Worm (Caenorhabditis elegans) whole organism, L1 larva: ENCODE data around the gene T25B2.1.

Source experiments
- C04F5.9 ChIP-seq: sonication (generic microtip); optimal IDR thresholded peaks from 2 replicates; lab custom pipeline; 2016; ENCODE audit warnings: missing genetic modification characterization, missing compliant biosample characterization
- C34B4.2 ChIP-seq: sonication (generic microtip); optimal IDR thresholded peaks from 2 replicates; lab custom pipeline; 2017; ENCODE audit warnings: mild to moderate bottlenecking, missing genetic modification characterization, missing compliant biosample characterization
- F16B12.6 ChIP-seq: fragments of 150-350 bp; optimal IDR thresholded peaks from 2 replicates; lab custom pipeline; 2014; ENCODE audit warnings: missing biosample characterization, missing genetic modification characterization
- Y116A8C.19 ChIP-seq: sonication (generic microtip); optimal IDR thresholded peaks from 2 replicates; lab custom pipeline; 2016; ENCODE audit warnings: missing compliant biosample characterization, missing genetic modification characterization, borderline replicate concordance
- blmp-1 ChIP-seq: fragments of 150-350 bp; optimal IDR thresholded peaks from 2 replicates; lab custom pipeline; 2014; ENCODE audit warnings: missing biosample characterization, missing genetic modification characterization
- ceh-8 ChIP-seq: fragments of 200-800 bp; sonication (Bioruptor generic); optimal IDR thresholded peaks from 2 replicates; lab custom pipeline; 2018; ENCODE audit warnings: mild to moderate bottlenecking, missing genetic modification characterization, moderate library complexity, missing compliant biosample characterization
- ceh-82 ChIP-seq, 3 experiments: fragments of 150-350 bp in 1 of 3; sonication (generic microtip) in 2 of 3; optimal IDR thresholded peaks; 2 replicates each; lab custom pipeline; 2014 to 2017; ENCODE audit warnings: missing biosample characterization in 3 of 3, missing genetic modification characterization in 3 of 3
- ceh-90 ChIP-seq: sonication (generic microtip); optimal IDR thresholded peaks from 2 replicates; lab custom pipeline; 2016; ENCODE audit warnings: missing genetic modification characterization, missing compliant biosample characterization
- ces-1 ChIP-seq: fragments of 150-350 bp; optimal IDR thresholded peaks from 2 replicates; lab custom pipeline; 2014; ENCODE audit warnings: missing biosample characterization, missing genetic modification reagents, missing genetic modification characterization
- dpl-1 ChIP-seq, 3 experiments: fragments of 150-350 bp in 2 of 3; sonication (generic microtip) in 1 of 3; optimal IDR thresholded peaks; 2 replicates each; lab custom pipeline; 2014 to 2017; ENCODE audit warnings: missing biosample characterization in 3 of 3, missing genetic modification characterization in 3 of 3, missing genetic modification reagents in 3 of 3
- dsc-1 ChIP-seq: sonication (generic microtip); optimal IDR thresholded peaks from 2 replicates; lab custom pipeline; 2016; ENCODE audit warnings: mild to moderate bottlenecking, missing genetic modification characterization, missing compliant biosample characterization
- efl-1 ChIP-seq, 4 experiments: fragments of 150-350 bp; optimal IDR thresholded peaks in 3 of 4; peaks in 1 of 4; 1 replicate in 1 of 4; 2 replicates in 3 of 4; lab custom pipeline; 2014; ENCODE audit warnings: missing biosample characterization in 2 of 4, missing genetic modification characterization in 2 of 4, missing genetic modification reagents in 2 of 4
- efl-3 ChIP-seq: fragments of 200-800 bp; sonication (Bioruptor generic); optimal IDR thresholded peaks from 2 replicates; lab custom pipeline; 2018; ENCODE audit warnings: mild to moderate bottlenecking, missing genetic modification characterization, missing compliant biosample characterization
- egl-13 ChIP-seq: sonication (generic microtip); optimal IDR thresholded peaks from 2 replicates; lab custom pipeline; 2016; ENCODE audit warnings: missing genotype, missing genetic modification reagents, missing genetic modification characterization, missing compliant biosample characterization
- elt-2 ChIP-seq: sonication (generic microtip); optimal IDR thresholded peaks from 2 replicates; lab custom pipeline; 2016; ENCODE audit warnings: missing genetic modification characterization, mild to moderate bottlenecking, inconsistent platforms, missing compliant biosample characterization, missing genetic modification reagents
- ets-5 ChIP-seq: fragments of 200-800 bp; sonication (Bioruptor generic); IDR thresholded peaks from 2 replicates; pipeline ENCODE4 v1.3.6; 2022; ENCODE audit warnings: missing genetic modification characterization, missing compliant biosample characterization
- hlh-4 ChIP-seq: sonication (generic microtip); optimal IDR thresholded peaks from 2 replicates; lab custom pipeline; 2016; ENCODE audit warnings: mild to moderate bottlenecking, missing genetic modification characterization, missing compliant biosample characterization
- hpl-2 ChIP-seq: fragments of 150-350 bp; optimal IDR thresholded peaks from 2 replicates; lab custom pipeline; 2014; ENCODE audit warnings: missing biosample characterization, missing genetic modification reagents, missing genetic modification characterization
- irx-1 ChIP-seq: sonication (generic microtip); optimal IDR thresholded peaks from 2 replicates; lab custom pipeline; 2016; ENCODE audit warnings: missing genetic modification characterization, missing compliant biosample characterization
- jun-1 ChIP-seq: fragments of 150-350 bp; optimal IDR thresholded peaks from 2 replicates; lab custom pipeline; 2014; ENCODE audit warnings: missing biosample characterization, missing genetic modification reagents, missing genetic modification characterization
- lin-13 ChIP-seq: fragments of 150-350 bp; optimal IDR thresholded peaks from 2 replicates; lab custom pipeline; 2014; ENCODE audit warnings: missing biosample characterization, missing genetic modification reagents, missing genetic modification characterization
- lin-14 ChIP-seq: fragments of 200-800 bp; sonication (Bioruptor generic); optimal IDR thresholded peaks from 2 replicates; lab custom pipeline; 2018; ENCODE audit warnings: mild to moderate bottlenecking, missing genetic modification characterization, moderate library complexity, missing compliant biosample characterization
- lin-35 ChIP-seq, 2 experiments: fragments of 150-350 bp; optimal IDR thresholded peaks; 2 replicates each; lab custom pipeline; 2014; ENCODE audit warnings: missing biosample characterization in 2 of 2, missing genetic modification characterization in 2 of 2, missing genetic modification reagents in 2 of 2
- lin-39 ChIP-seq: fragments of 150-350 bp; optimal IDR thresholded peaks from 2 replicates; lab custom pipeline; 2014; ENCODE audit warnings: missing biosample characterization, missing genetic modification reagents, missing genetic modification characterization
- mab-9 ChIP-seq: fragments of 200-800 bp; sonication (Bioruptor generic); IDR thresholded peaks from 2 replicates; pipeline ENCODE4 v1.3.6; 2022; ENCODE audit warnings: missing genetic modification reagents, missing genetic modification characterization, missing compliant biosample characterization
- mdl-1 ChIP-seq, 2 experiments: fragments of 150-350 bp; optimal IDR thresholded peaks; 2 replicates each; lab custom pipeline; 2014 to 2017; ENCODE audit warnings: missing biosample characterization in 2 of 2, missing genetic modification characterization in 2 of 2, inconsistent platforms in 1 of 2
- mef-2 ChIP-seq: fragments of 150-350 bp; optimal IDR thresholded peaks from 2 replicates; lab custom pipeline; 2014; ENCODE audit warnings: missing biosample characterization, missing genetic modification characterization
- nhr-11 ChIP-seq: fragments of 150-350 bp; optimal IDR thresholded peaks from 2 replicates; lab custom pipeline; 2014; ENCODE audit warnings: missing biosample characterization, missing genetic modification characterization
- nhr-19 ChIP-seq: fragments of 200-800 bp; sonication (Bioruptor generic); conservative IDR thresholded peaks from 2 replicates; pipeline ENCODE4 v1.3.6; 2022; ENCODE audit warnings: missing genetic modification characterization, missing compliant biosample characterization
- nhr-237 ChIP-seq: fragments of 150-350 bp; optimal IDR thresholded peaks from 2 replicates; lab custom pipeline; 2014; ENCODE audit warnings: missing biosample characterization, missing genetic modification characterization
- nhr-76 ChIP-seq: sonication (generic microtip); optimal IDR thresholded peaks from 2 replicates; lab custom pipeline; 2017; ENCODE audit warnings: missing biosample characterization, missing genetic modification characterization
- nhr-77 ChIP-seq: fragments of 150-350 bp; optimal IDR thresholded peaks from 2 replicates; lab custom pipeline; 2014; ENCODE audit warnings: missing biosample characterization, missing genetic modification characterization
- nhr-85 ChIP-seq: sonication (generic microtip); peaks from one replicate; lab custom pipeline; 2016; ENCODE audit warnings: missing genetic modification characterization, inconsistent platforms, missing compliant biosample characterization
- nhr-90 ChIP-seq: sonication (generic microtip); optimal IDR thresholded peaks from 2 replicates; lab custom pipeline; 2016; ENCODE audit warnings: mild to moderate bottlenecking, missing genetic modification characterization, missing compliant biosample characterization; ENCODE audit not compliant: poor library complexity
- pax-3 ChIP-seq: fragments of 200-800 bp; sonication (Bioruptor generic); optimal IDR thresholded peaks from 2 replicates; lab custom pipeline; 2018; ENCODE audit warnings: mild to moderate bottlenecking, missing genetic modification characterization, moderate library complexity, missing compliant biosample characterization
- pqm-1 ChIP-seq: sonication (generic microtip); optimal IDR thresholded peaks from 3 replicates; lab custom pipeline; 2017; ENCODE audit warnings: missing biosample characterization, missing genetic modification characterization
- skn-1 ChIP-seq: fragments of 150-350 bp; optimal IDR thresholded peaks from 2 replicates; lab custom pipeline; 2014; ENCODE audit warnings: missing biosample characterization, missing genetic modification characterization
- snpc-4 ChIP-seq: fragments of 150-350 bp; optimal IDR thresholded peaks from 2 replicates; lab custom pipeline; 2014; ENCODE audit warnings: missing biosample characterization, missing genetic modification characterization
- sox-4 ChIP-seq: sonication (generic microtip); optimal IDR thresholded peaks from 2 replicates; lab custom pipeline; 2016; ENCODE audit warnings: missing genetic modification characterization, missing compliant biosample characterization
- sptf-1 ChIP-seq: fragments of 150-350 bp; optimal IDR thresholded peaks from 2 replicates; lab custom pipeline; 2014; ENCODE audit warnings: missing biosample characterization, missing genetic modification characterization
- tbx-2 ChIP-seq: sonication (generic microtip); optimal IDR thresholded peaks from 2 replicates; lab custom pipeline; 2016; ENCODE audit warnings: missing genetic modification characterization, missing compliant biosample characterization
- tlp-1 ChIP-seq: fragments of 150-350 bp; optimal IDR thresholded peaks from 2 replicates; lab custom pipeline; 2014; ENCODE audit warnings: missing biosample characterization, missing genetic modification characterization
- unc-130 ChIP-seq: fragments of 150-350 bp; optimal IDR thresholded peaks from 2 replicates; lab custom pipeline; 2017; ENCODE audit warnings: missing biosample characterization, missing genetic modification characterization, inconsistent platforms
- unc-86 ChIP-seq: sonication (generic microtip); optimal IDR thresholded peaks from 2 replicates; lab custom pipeline; 2016; ENCODE audit warnings: missing genetic modification characterization, missing compliant biosample characterization
- unc-98 ChIP-seq: fragments of 200-800 bp; sonication (Bioruptor generic); IDR thresholded peaks from 2 replicates; pipeline ENCODE4 v1.3.6; 2022; ENCODE audit warnings: missing genetic modification characterization, missing compliant biosample characterization
- vab-15 ChIP-seq: sonication (generic microtip); optimal IDR thresholded peaks from 2 replicates; lab custom pipeline; 2017; ENCODE audit warnings: missing genotype, mild to moderate bottlenecking, missing genetic modification characterization, missing compliant biosample characterization
- ztf-11 ChIP-seq, 2 experiments: sonication (generic microtip); optimal IDR thresholded peaks; 2 replicates each; lab custom pipeline; 2016 to 2017; ENCODE audit warnings: missing genetic modification characterization in 2 of 2, missing biosample characterization in 1 of 2, missing compliant biosample characterization in 1 of 2
- ztf-4 ChIP-seq: fragments of 150-350 bp; optimal IDR thresholded peaks from 2 replicates; lab custom pipeline; 2014; ENCODE audit warnings: missing biosample characterization, missing genetic modification characterization

T25B2.1 gene

ce11 chrX:6202809-6203208 is 29.1 kb downstream of the T25B2.1 start (continued):
- no peak for TF ChIP-seq blmp-1 (tag; lab: Kevin White, UChicago)
- no peak for TF ChIP-seq lin-35 (GFP tag; optimal IDR thresholded peaks at IDR 0.05; lab: Kevin White, UChicago)
- no peak for TF ChIP-seq mef-2 (tag; lab: Kevin White, UChicago)
- TF ChIP-seq lin-39 (tag; lab: Kevin White, UChicago): no peak
- no peak for TF ChIP-seq lin-13 (GFP tag; lab: Kevin White, UChicago)
- TF ChIP-seq vab-15 (tag; lab: Kevin White, UChicago): no peak
- no peak for TF ChIP-seq unc-86
- TF ChIP-seq lin-14: peak; percentile 28
- no peak for TF ChIP-seq nhr-11 (tag; lab: Kevin White, UChicago)
- no peak for TF ChIP-seq dsc-1
- peak; percentile 55 for TF ChIP-seq nhr-19 (GFP tag; lab: Robert Waterston, UW)
- no peak for TF ChIP-seq hpl-2 (GFP tag; lab: Kevin White, UChicago)
- TF ChIP-seq mdl-1 (tag; optimal IDR thresholded peaks at IDR 0.05; lab: Kevin White, UChicago): no peak
- TF ChIP-seq ztf-11 (tag; optimal IDR thresholded peaks at IDR 0.05; lab: Kevin White, UChicago): no peak
- no peak for TF ChIP-seq nhr-76 (tag; lab: Kevin White, UChicago)
- no peak for TF ChIP-seq nhr-85
- TF ChIP-seq egl-13 (tag; lab: Kevin White, UChicago): no peak
- TF ChIP-seq sptf-1 (tag; lab: Kevin White, UChicago): no peak
- no peak for TF ChIP-seq pqm-1 (tag; lab: Kevin White, UChicago)
- no peak for TF ChIP-seq tlp-1 (tag; lab: Kevin White, UChicago)
- TF ChIP-seq elt-2 (tag; lab: Kevin White, UChicago): no peak
- peak; percentile 25 for TF ChIP-seq ztf-4
- TF ChIP-seq nhr-90 (tag; lab: Kevin White, UChicago): no peak

DNA sequence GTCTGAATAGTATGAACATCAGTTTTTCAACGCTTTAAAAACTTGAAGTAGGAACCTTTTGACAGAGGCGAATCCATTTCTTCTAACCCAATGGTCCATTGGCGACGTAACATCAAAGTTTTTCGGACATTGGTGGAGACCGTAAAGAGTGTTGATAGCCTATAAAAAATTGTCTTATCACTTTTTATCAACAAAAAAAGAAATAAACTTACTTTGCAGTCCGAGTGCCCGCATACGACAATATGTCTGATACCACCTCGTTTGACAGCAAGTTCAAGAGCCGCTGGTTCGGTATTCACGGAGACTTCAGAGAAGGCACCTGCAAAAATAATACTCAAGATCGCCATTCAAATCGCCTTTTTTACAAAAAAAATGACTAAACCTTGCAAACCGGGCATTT is 29.6 kb downstream of the T25B2.1 start:
- TF ChIP-seq skn-1 (tag; lab: Kevin White, UChicago) (no peak), sptf-1 (tag; lab: Kevin White, UChicago) (no peak), hlh-4 (no peak), unc-98 (no peak), ceh-82 (tag; optimal IDR thresholded peaks at IDR 0.05; lab: Kevin White, UChicago) (no peak), nhr-237 (tag; lab: Kevin White, UChicago) (no peak), F16B12.6 (tag; lab: Kevin White, UChicago) (no peak), snpc-4 (no peak), ceh-8 (GFP tag; lab: Kevin White, UChicago) (no peak), efl-1 (optimal IDR thresholded peaks at IDR 0.05; lab: Kevin White, UChicago) (no peak), efl-1 (GFP tag; optimal IDR thresholded peaks at IDR 0.05 in 1 of 2; lab: Kevin White, UChicago) (no peak)

- TF ChIP-seq dsc-1 (no peak), ceh-82 (tag; optimal IDR thresholded peaks at IDR 0.05; lab: Kevin White, UChicago) (no peak), C34B4.2 (no peak), unc-98 (no peak), efl-1 (optimal IDR thresholded peaks at IDR 0.05; lab: Kevin White, UChicago) (no peak), efl-1 (GFP tag; optimal IDR thresholded peaks at IDR 0.05 in 1 of 2; lab: Kevin White, UChicago) (peak in 1 of 2 experiments; percentile 84), tbx-2 (tag; lab: Kevin White, UChicago) (peak; percentile 69), mab-9 (GFP tag; lab: Robert Waterston, UW) (no peak), mdl-1 (tag; optimal IDR thresholded peaks at IDR 0.05; lab: Kevin White, UChicago) (peak in 1 of 2 experiments; percentile 69), sox-4 (tag; lab: Kevin White, UChicago) (no peak), unc-130 (tag; lab: Kevin White, UChicago) (peak; percentile 50), ces-1 (GFP tag; lab: Kevin White, UChicago) (no peak), Y116A8C.19 (tag; lab: Kevin White, UChicago) (no peak), irx-1 (tag; lab: Kevin White, UChicago) (no peak), vab-15 (tag; lab: Kevin White, UChicago) (no peak), blmp-1 (tag; lab: Kevin White, UChicago) (peak; percentile 83), efl-3 (no peak), ets-5 (no peak), nhr-77 (tag; lab: Kevin White, UChicago) (peak; percentile 15), mef-2 (tag; lab: Kevin White, UChicago) (no peak), nhr-237 (tag; lab: Kevin White, UChicago) (no peak), nhr-19 (GFP tag; lab: Robert Waterston, UW) (peak; percentile 97), unc-86 (no peak), C04F5.9 (no peak), dpl-1 (GFP tag; optimal IDR thresholded peaks at IDR 0.05; lab: Kevin White, UChicago) (peak in 1 of 3 experiments; percentile 21), pax-3 (tag; lab: Kevin White, UChicago) (no peak), jun-1 (no peak), ceh-90 (tag; lab: Kevin White, UChicago) (no peak), hlh-4 (no peak)
These were observed 31.0 kb downstream of the T25B2.1 start, which contains the start of gene bca-1 for ce11 chrX:6204696-6205232. Gene bca-1, minus strand, starts transcription at chrX:6204746.
